Fruit fly (Drosophila melanogaster) whole organism, embryonic: ENCODE results near the gene ph-d.

Experiments used
- BEAF-32 ChIP-seq: fragments of 200-800 bp; sonication (Bioruptor generic); optimal IDR thresholded peaks from 3 replicates; lab custom pipeline; 2017; ENCODE audit warnings: missing biosample characterization, missing genetic modification characterization, mild to moderate bottlenecking, moderate library complexity, missing genetic modification reagents
- BtbVII ChIP-seq: fragments of 200-800 bp; sonication (Bioruptor generic); optimal IDR thresholded peaks from 3 replicates; lab custom pipeline; 2017; ENCODE audit warnings: missing biosample characterization, mild to moderate bottlenecking, missing genetic modification characterization
- CG12155 ChIP-seq: fragments of 200-800 bp; sonication (Bioruptor generic); optimal IDR thresholded peaks from 3 replicates; lab custom pipeline; 2016; ENCODE audit warnings: missing biosample characterization, missing genetic modification characterization
- CG12299 ChIP-seq: fragments of 200-800 bp; sonication (Bioruptor generic); optimal IDR thresholded peaks from 2 replicates; lab custom pipeline; 2018; ENCODE audit warnings: missing biosample characterization, mild to moderate bottlenecking, missing genetic modification characterization
- CG14014 ChIP-seq: fragments of 200-800 bp; sonication (Bioruptor generic); IDR thresholded peaks from 2 replicates; pipeline ENCODE4 v1.3.6; 2022; ENCODE audit warnings: missing biosample characterization, missing genetic modification characterization
- CG15011 ChIP-seq: fragments of 200-800 bp; sonication (Bioruptor generic); optimal IDR thresholded peaks from 3 replicates; lab custom pipeline; 2018; ENCODE audit warnings: missing biosample characterization, mild to moderate bottlenecking, missing genetic modification characterization
- CG16813 ChIP-seq: fragments of 200-800 bp; sonication (Bioruptor generic); IDR thresholded peaks from 3 replicates; pipeline ENCODE4 v1.3.6; 2022; ENCODE audit warnings: missing biosample characterization, missing genetic modification characterization; ENCODE audit not compliant: partially characterized antibody
- CG16863 ChIP-seq: fragments of 200-800 bp; sonication (Bioruptor generic); optimal IDR thresholded peaks from 3 replicates; lab custom pipeline; 2016; ENCODE audit warnings: missing biosample characterization, missing genetic modification characterization
- CG17802 ChIP-seq: fragments of 200-800 bp; sonication (Bioruptor generic); optimal IDR thresholded peaks from 2 replicates; lab custom pipeline; 2018; ENCODE audit warnings: missing biosample characterization, mild to moderate bottlenecking, missing genetic modification characterization, moderate library complexity
- CG18619 ChIP-seq: fragments of 200-800 bp; sonication (Bioruptor generic); optimal IDR thresholded peaks from 3 replicates; lab custom pipeline; 2017; ENCODE audit warnings: missing biosample characterization, mild to moderate bottlenecking, missing genetic modification characterization
- CG2678 ChIP-seq: fragments of 200-800 bp; sonication (Bioruptor generic); optimal IDR thresholded peaks from 3 replicates; lab custom pipeline; 2019; ENCODE audit warnings: missing biosample characterization, mild to moderate bottlenecking, missing genetic modification characterization, moderate library complexity
- CG4328 ChIP-seq: fragments of 200-800 bp; sonication (Bioruptor generic); optimal IDR thresholded peaks from 3 replicates; lab custom pipeline; 2017; ENCODE audit warnings: missing biosample characterization, missing genetic modification reagents, missing genetic modification characterization
- CG6654 ChIP-seq: fragments of 200-800 bp; sonication (Bioruptor generic); optimal IDR thresholded peaks from 2 replicates; lab custom pipeline; 2017; ENCODE audit warnings: missing biosample characterization, mild to moderate bottlenecking, missing genetic modification characterization
- CG6683 ChIP-seq: fragments of 200-800 bp; sonication (Bioruptor generic); optimal IDR thresholded peaks from 2 replicates; lab custom pipeline; 2017; ENCODE audit warnings: missing biosample characterization, mild to moderate bottlenecking, missing genetic modification characterization, missing genetic modification reagents
- CG8944 ChIP-seq: fragments of 200-800 bp; sonication (Bioruptor generic); optimal IDR thresholded peaks from 3 replicates; lab custom pipeline; 2016; ENCODE audit warnings: missing biosample characterization, missing genetic modification characterization
- Camta ChIP-seq: fragments of 200-800 bp; sonication (Bioruptor generic); optimal IDR thresholded peaks from 2 replicates; lab custom pipeline; 2016; ENCODE audit warnings: missing biosample characterization, missing genetic modification characterization
- Dad ChIP-seq: fragments of 200-800 bp; sonication (Bioruptor generic); optimal IDR thresholded peaks from 3 replicates; lab custom pipeline; 2016; ENCODE audit warnings: missing biosample characterization, missing genetic modification characterization
- Dbx ChIP-seq: fragments of 200-800 bp; sonication (Bioruptor generic); IDR thresholded peaks from 3 replicates; pipeline ENCODE4 v1.3.6; 2022; ENCODE audit warnings: missing biosample characterization, missing genetic modification characterization
- Drgx ChIP-seq: fragments of 200-800 bp; sonication (Bioruptor generic); IDR thresholded peaks from 2 replicates; pipeline ENCODE4 v1.3.6; 2022; ENCODE audit warnings: missing biosample characterization, missing genetic modification characterization
- E2f1 ChIP-seq: fragments of 200-800 bp; sonication (Bioruptor generic); IDR thresholded peaks from 2 replicates; pipeline ENCODE4 v1.3.6; 2022; ENCODE audit warnings: missing biosample characterization, missing genetic modification characterization
- HLH3B ChIP-seq: fragments of 200-800 bp; sonication (Bioruptor generic); IDR thresholded peaks from 2 replicates; pipeline ENCODE4 v1.3.6; 2022; ENCODE audit warnings: missing biosample characterization, missing genetic modification characterization
- HLH4C ChIP-seq: fragments of 200-800 bp; sonication (Bioruptor generic); IDR thresholded peaks from 3 replicates; pipeline ENCODE4 v1.3.6; 2022; ENCODE audit warnings: missing biosample characterization, missing genetic modification characterization; ENCODE audit not compliant: partially characterized antibody
- HLH54F ChIP-seq: fragments of 200-800 bp; sonication (Bioruptor generic); optimal IDR thresholded peaks from 3 replicates; lab custom pipeline; 2016; ENCODE audit warnings: missing biosample characterization, missing genetic modification characterization
- Hr51 ChIP-seq, 2 experiments: fragments of 200-800 bp; sonication (Bioruptor generic); optimal IDR thresholded peaks; 2 replicates in 1 of 2; 3 replicates in 1 of 2; lab custom pipeline; 2016 to 2018; ENCODE audit warnings: missing biosample characterization in 2 of 2, missing genetic modification characterization in 2 of 2, mild to moderate bottlenecking in 1 of 2, moderate library complexity in 1 of 2
- Hr78 ChIP-seq, 2 experiments: fragments of 200-800 bp in 1 of 2; fragments of >200 bp in 1 of 2; sonication (Bioruptor generic) in 1 of 2; optimal IDR thresholded peaks; 2 replicates each; lab custom pipeline; 2017 to 2019; ENCODE audit warnings: missing biosample characterization in 2 of 2, missing genetic modification characterization in 2 of 2, mild to moderate bottlenecking in 1 of 2, moderate library complexity in 1 of 2
- Med ChIP-seq: fragments of 200-800 bp; sonication (Bioruptor generic); peaks from one replicate; lab custom pipeline; 2016; ENCODE audit warnings: missing biosample characterization, missing genetic modification characterization, mild to moderate bottlenecking, inconsistent platforms, moderate library complexity
- Nf-YC ChIP-seq: fragments of 200-800 bp; optimal IDR thresholded peaks from 3 replicates; lab custom pipeline; 2019; ENCODE audit warnings: missing biosample characterization, mild to moderate bottlenecking, missing genetic modification characterization, moderate library complexity
- Sin3A ChIP-seq: fragments of >200 bp; optimal IDR thresholded peaks from 2 replicates; lab custom pipeline; 2018
- Six4 ChIP-seq: fragments of 200-800 bp; sonication (Bioruptor generic); optimal IDR thresholded peaks from 2 replicates; lab custom pipeline; 2016; ENCODE audit warnings: missing biosample characterization, missing genetic modification characterization
- TFAM ChIP-seq: fragments of 200-800 bp; sonication (Bioruptor generic); optimal IDR thresholded peaks from 2 replicates; lab custom pipeline; 2017; ENCODE audit warnings: missing biosample characterization, missing genetic modification characterization, inconsistent platforms
- Trl ChIP-seq, 3 experiments: fragments of >200 bp in 2 of 3; fragments of 200-800 bp in 1 of 3; sonication (Bioruptor generic) in 1 of 3; optimal IDR thresholded peaks; 2 replicates in 1 of 3; 3 replicates in 2 of 3; lab custom pipeline; 2016 to 2017; ENCODE audit warnings: missing biosample characterization in 1 of 3, missing genetic modification characterization in 1 of 3
- abd-A ChIP-seq: fragments of 200-800 bp; sonication (Bioruptor generic); optimal IDR thresholded peaks from 3 replicates; lab custom pipeline; 2019; ENCODE audit warnings: missing biosample characterization, mild to moderate bottlenecking, missing genetic modification characterization, moderate library complexity
- ac ChIP-seq: fragments of 200-800 bp; sonication (Bioruptor generic); optimal IDR thresholded peaks from 3 replicates; lab custom pipeline; 2017; ENCODE audit warnings: missing biosample characterization, mild to moderate bottlenecking, missing genetic modification characterization
- az2 ChIP-seq: fragments of 200-800 bp; sonication (Bioruptor generic); optimal IDR thresholded peaks from 3 replicates; lab custom pipeline; 2016; ENCODE audit warnings: missing biosample characterization, missing genetic modification characterization
- cad ChIP-seq: fragments of >200 bp; optimal IDR thresholded peaks from 2 replicates; lab custom pipeline; 2017; ENCODE audit warnings: missing biosample characterization, missing genetic modification characterization
- cwo ChIP-seq: fragments of 200-800 bp; sonication (Bioruptor generic); optimal IDR thresholded peaks from 3 replicates; lab custom pipeline; 2017; ENCODE audit warnings: missing biosample characterization, missing genetic modification characterization, mild to moderate bottlenecking, moderate library complexity, missing genetic modification reagents
- dysf ChIP-seq: fragments of 200-800 bp; sonication (Bioruptor generic); IDR thresholded peaks from 3 replicates; pipeline ENCODE4 v1.3.6; 2022; ENCODE audit warnings: missing biosample characterization, missing genetic modification characterization
- fd102C ChIP-seq: fragments of 200-800 bp; sonication (Bioruptor generic); optimal IDR thresholded peaks from 2 replicates; lab custom pipeline; 2018; ENCODE audit warnings: missing biosample characterization, mild to moderate bottlenecking, missing genetic modification characterization, moderate library complexity
- gsb-n ChIP-seq: fragments of 200-800 bp; sonication (Bioruptor generic); optimal IDR thresholded peaks from 3 replicates; lab custom pipeline; 2018; ENCODE audit warnings: missing biosample characterization, mild to moderate bottlenecking, missing genetic modification characterization
- hkb ChIP-seq, 2 experiments: fragments of 200-800 bp in 1 of 2; fragments of >200 bp in 1 of 2; sonication (Bioruptor generic) in 1 of 2; IDR thresholded peaks in 1 of 2; optimal IDR thresholded peaks in 1 of 2; 2 replicates each; pipeline versions ENCODE4 v1.3.6 to Lab custom; 2017 to 2022; ENCODE audit warnings: missing biosample characterization in 1 of 2, missing genetic modification characterization in 1 of 2
- jumu ChIP-seq: fragments of 200-800 bp; sonication (Bioruptor generic); optimal IDR thresholded peaks from 3 replicates; lab custom pipeline; 2016; ENCODE audit warnings: missing biosample characterization, missing genetic modification characterization
- mam ChIP-seq: fragments of 200-800 bp; sonication (Bioruptor generic); optimal IDR thresholded peaks from 3 replicates; lab custom pipeline; 2016; ENCODE audit warnings: missing biosample characterization, missing genetic modification characterization
- oc ChIP-seq: fragments of 200-800 bp; sonication (Bioruptor generic); optimal IDR thresholded peaks from 2 replicates; lab custom pipeline; 2018; ENCODE audit warnings: missing biosample characterization, mild to moderate bottlenecking, missing genetic modification characterization, moderate library complexity
- prd ChIP-seq, 3 experiments: fragments of >200 bp in 2 of 3; fragments of 200-800 bp in 1 of 3; sonication (Bioruptor generic) in 1 of 3; optimal IDR thresholded peaks in 2 of 3; IDR thresholded peaks in 1 of 3; 2 replicates in 2 of 3; 3 replicates in 1 of 3; pipeline versions ENCODE4 v1.3.6 to Lab custom; 2017 to 2022; ENCODE audit warnings: missing biosample characterization in 1 of 3, missing genetic modification characterization in 1 of 3
- pum ChIP-seq: fragments of 200-800 bp; sonication (Bioruptor generic); optimal IDR thresholded peaks from 2 replicates; lab custom pipeline; 2016; ENCODE audit warnings: missing biosample characterization, missing genetic modification characterization
- salm ChIP-seq: fragments of 200-800 bp; sonication (Bioruptor generic); optimal IDR thresholded peaks from 2 replicates; lab custom pipeline; 2018; ENCODE audit warnings: missing biosample characterization, mild to moderate bottlenecking, missing genetic modification characterization
- sima ChIP-seq: fragments of 200-800 bp; sonication (Bioruptor generic); optimal IDR thresholded peaks from 2 replicates; lab custom pipeline; 2016; ENCODE audit warnings: missing biosample characterization, missing genetic modification characterization
- tin ChIP-seq: fragments of 200-800 bp; sonication (Bioruptor generic); optimal IDR thresholded peaks from 3 replicates; lab custom pipeline; 2016; ENCODE audit warnings: missing biosample characterization, missing genetic modification characterization
- unpg ChIP-seq: fragments of 200-800 bp; sonication (Bioruptor generic); optimal IDR thresholded peaks from 3 replicates; lab custom pipeline; 2018; ENCODE audit warnings: missing biosample characterization, mild to moderate bottlenecking, missing genetic modification characterization, moderate library complexity

ph-d gene

DNA sequence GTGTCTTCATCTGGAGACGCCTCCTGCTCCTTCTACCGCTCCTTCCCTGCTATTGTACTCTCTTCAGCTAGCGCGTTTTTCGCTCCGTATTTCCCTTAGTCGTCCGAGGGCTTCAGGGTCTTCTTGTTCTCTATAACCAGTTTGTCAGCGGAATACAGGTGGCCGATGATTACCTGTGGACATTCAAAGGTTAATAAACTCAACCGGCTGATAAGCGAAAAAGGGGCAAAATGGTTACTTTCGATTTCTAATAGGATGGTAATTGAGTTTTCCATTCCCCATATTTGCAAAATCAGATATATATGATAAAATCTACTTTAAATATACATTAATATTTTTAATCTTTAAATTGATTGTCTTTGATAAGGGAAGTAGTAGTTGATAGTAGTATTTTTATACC lies 25.6 kb upstream of the ph-d start:
- TF ChIP-seq prd (optimal IDR thresholded peaks at IDR 0.05; lab: Kevin White, UChicago) (no peak), prd (GFP tag; IDR thresholded peaks at IDR 0.05; lab: Robert Waterston, UW) (no peak), cwo (GFP tag; lab: Kevin White, UChicago) (no peak), CG18619 (no peak), CG2678 (no peak), Drgx (GFP tag; lab: Robert Waterston, UW) (no peak), Hr51 (GFP tag; optimal IDR thresholded peaks at IDR 0.05; lab: Kevin White, UChicago) (no peak), CG14014 (no peak), unpg (GFP tag; lab: Kevin White, UChicago) (no peak), Six4 (no peak), CG6683 (no peak), CG17802 (no peak), jumu (GFP tag; lab: Kevin White, UChicago) (no peak), oc (tag; lab: Kevin White, UChicago) (no peak), CG8944 (no peak), gsb-n (tag; lab: Kevin White, UChicago) (no peak), HLH3B (GFP tag; lab: Robert Waterston, UW) (no peak), TFAM (GFP tag; lab: Kevin White, UChicago) (no peak), az2 (GFP tag; lab: Kevin White, UChicago) (no peak), CG4328 (GFP tag; lab: Kevin White, UChicago) (no peak)
- TF ChIP-seq, all 482 proteins: peak for 0

DNA sequence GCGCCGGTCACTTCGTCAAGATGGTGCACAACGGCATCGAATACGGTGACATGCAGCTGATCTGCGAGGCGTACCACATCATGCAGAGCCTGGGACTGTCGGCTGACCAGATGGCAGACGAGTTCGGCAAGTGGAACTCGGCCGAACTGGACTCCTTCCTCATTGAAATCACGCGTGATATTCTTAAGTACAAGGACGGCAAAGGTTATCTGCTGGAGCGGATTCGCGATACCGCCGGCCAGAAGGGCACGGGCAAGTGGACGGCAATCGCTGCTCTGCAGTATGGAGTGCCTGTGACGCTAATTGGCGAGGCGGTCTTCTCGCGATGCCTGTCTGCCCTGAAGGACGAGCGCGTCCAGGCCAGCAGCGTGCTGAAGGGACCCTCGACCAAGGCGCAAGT lies 24.4 kb upstream of the ph-d start:
- TF ChIP-seq Med (GFP tag; lab: Kevin White, UChicago) (peak; percentile 13), CG6654 (GFP tag; lab: Kevin White, UChicago) (no peak), dysf (no peak)

DNA sequence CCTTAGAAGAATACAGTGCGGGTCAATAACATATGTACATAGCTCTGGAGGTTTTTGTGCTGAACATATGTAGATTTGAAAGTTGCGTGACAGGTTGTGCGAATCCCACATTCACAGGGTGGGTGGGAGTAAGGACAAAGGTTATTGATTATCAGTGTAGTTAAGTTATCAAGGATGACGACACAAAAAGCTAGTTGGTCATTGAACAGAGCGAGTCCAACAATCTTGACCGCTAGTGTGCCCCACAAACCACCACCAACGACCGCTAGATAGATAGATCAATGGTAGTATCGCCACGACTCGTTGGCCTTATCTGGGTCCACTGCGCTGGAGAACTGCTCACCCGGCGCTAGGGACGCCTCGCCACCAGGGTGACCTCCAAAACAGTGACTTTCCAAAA lies 23.5 kb upstream of the ph-d start:
- TF ChIP-seq CG16863 (GFP tag; lab: Kevin White, UChicago) (no peak), tin (GFP tag; lab: Kevin White, UChicago) (no peak), Dad (no peak), fd102C (no peak), salm (no peak), CG12299 (tag; lab: Kevin White, UChicago) (no peak), Dbx (GFP tag; lab: Robert Waterston, UW) (no peak), hkb (optimal IDR thresholded peaks at IDR 0.05; lab: Kevin White, UChicago) (no peak), hkb (GFP tag; IDR thresholded peaks at IDR 0.05; lab: Robert Waterston, UW) (peak; percentile 38; the same call in 1 of the 2 replicates), CG12155 (GFP tag; lab: Kevin White, UChicago) (no peak), mam (GFP tag; lab: Kevin White, UChicago) (no peak), Nf-YC (tag; lab: Kevin White, UChicago) (no peak), Hr78 (GFP tag; optimal IDR thresholded peaks at IDR 0.05; lab: Kevin White, UChicago) (no peak), BEAF-32 (GFP tag; lab: Kevin White, UChicago) (no peak), HLH54F (no peak), pum (no peak), Camta (GFP tag; lab: Kevin White, UChicago) (no peak), sima (no peak), CG15011 (GFP tag; lab: Kevin White, UChicago) (no peak), Trl (optimal IDR thresholded peaks at IDR 0.05; lab: Kevin White, UChicago) (no peak), Trl (GFP tag; optimal IDR thresholded peaks at IDR 0.05; lab: Kevin White, UChicago) (no peak), E2f1 (GFP tag; lab: Robert Waterston, UW) (no peak), cad (GFP tag; lab: Kevin White, UChicago) (no peak), ac (GFP tag; lab: Kevin White, UChicago) (no peak), Sin3A (no peak), CG16813 (no peak), abd-A (tag; lab: Kevin White, UChicago) (no peak), HLH4C (GFP tag; lab: Robert Waterston, UW) (no peak), BtbVII (GFP tag; lab: Kevin White, UChicago) (no peak)
